Fruit fly (Drosophila melanogaster) whole organism, embryonic: ENCODE data around the gene CG3347.
A peak's percentile ranks its signal among the peaks of the same experiment; 100 is the strongest.

Source experiments
- Atf6 ChIP-seq: fragments of 200-800 bp; sonication (Bioruptor generic); IDR thresholded peaks from 2 replicates; pipeline ENCODE4 v1.3.6; 2022; ENCODE audit warnings: missing biosample characterization, missing genetic modification characterization
- B-H1 ChIP-seq: fragments of 200-800 bp; sonication (Bioruptor generic); IDR thresholded peaks from 3 replicates; pipeline ENCODE4 v1.3.6; 2022; ENCODE audit warnings: missing biosample characterization, missing genetic modification characterization
- Bgb ChIP-seq: fragments of 200-800 bp; sonication (Bioruptor generic); IDR thresholded peaks from 2 replicates; pipeline ENCODE4 v1.3.6; 2022; ENCODE audit warnings: missing biosample characterization, missing genetic modification characterization; ENCODE audit not compliant: partially characterized antibody
- CG11696 ChIP-seq: fragments of 200-800 bp; sonication (Bioruptor generic); IDR thresholded peaks from 2 replicates; pipeline ENCODE4 v1.3.6; 2022; ENCODE audit warnings: missing biosample characterization, missing genetic modification characterization
- CG13296 ChIP-seq: fragments of 200-800 bp; sonication (Bioruptor generic); optimal IDR thresholded peaks from 3 replicates; lab custom pipeline; 2018; ENCODE audit warnings: missing biosample characterization, mild to moderate bottlenecking, missing genetic modification characterization
- CG13894 ChIP-seq: fragments of 200-800 bp; sonication (Bioruptor generic); optimal IDR thresholded peaks from 3 replicates; lab custom pipeline; 2018; ENCODE audit warnings: missing biosample characterization, mild to moderate bottlenecking, missing genetic modification characterization, moderate library complexity
- CG14441 ChIP-seq: fragments of 200-800 bp; sonication (Bioruptor generic); IDR thresholded peaks from 2 replicates; pipeline ENCODE4 v1.3.6; 2022; ENCODE audit warnings: missing biosample characterization, missing genetic modification characterization
- CG15011 ChIP-seq: fragments of 200-800 bp; sonication (Bioruptor generic); optimal IDR thresholded peaks from 3 replicates; lab custom pipeline; 2018; ENCODE audit warnings: missing biosample characterization, mild to moderate bottlenecking, missing genetic modification characterization
- CG15601 ChIP-seq: fragments of 200-800 bp; sonication (Bioruptor generic); optimal IDR thresholded peaks from 3 replicates; lab custom pipeline; 2019; ENCODE audit warnings: missing biosample characterization, mild to moderate bottlenecking, missing genetic modification characterization, moderate library complexity
- CG16863 ChIP-seq: fragments of 200-800 bp; sonication (Bioruptor generic); optimal IDR thresholded peaks from 3 replicates; lab custom pipeline; 2016; ENCODE audit warnings: missing biosample characterization, missing genetic modification characterization
- CG17568 ChIP-seq: fragments of 200-800 bp; sonication (Bioruptor generic); optimal IDR thresholded peaks from 2 replicates; lab custom pipeline; 2018; ENCODE audit warnings: missing biosample characterization, mild to moderate bottlenecking, missing genetic modification characterization, moderate library complexity
- CG2116 ChIP-seq: fragments of 200-800 bp; sonication (Bioruptor generic); optimal IDR thresholded peaks from 3 replicates; lab custom pipeline; 2018; ENCODE audit warnings: missing biosample characterization, mild to moderate bottlenecking, missing genetic modification characterization
- CG2202 ChIP-seq: fragments of 200-800 bp; sonication (Bioruptor generic); optimal IDR thresholded peaks from 2 replicates; lab custom pipeline; 2018; ENCODE audit warnings: missing biosample characterization, mild to moderate bottlenecking, missing genetic modification characterization
- CG30020 ChIP-seq: fragments of 200-800 bp; optimal IDR thresholded peaks from 2 replicates; lab custom pipeline; 2019; ENCODE audit warnings: missing biosample characterization, mild to moderate bottlenecking, missing genetic modification characterization, moderate library complexity
- CG31365 ChIP-seq: fragments of 200-800 bp; sonication (Bioruptor generic); optimal IDR thresholded peaks from 2 replicates; lab custom pipeline; 2018; ENCODE audit warnings: missing biosample characterization, mild to moderate bottlenecking, missing genetic modification characterization
- CG4360 ChIP-seq: fragments of 200-800 bp; sonication (Bioruptor generic); IDR thresholded peaks from 2 replicates; pipeline ENCODE4 v1.3.6; 2022; ENCODE audit warnings: missing biosample characterization, missing genetic modification characterization
- CG4707 ChIP-seq: fragments of 200-800 bp; sonication (Bioruptor generic); optimal IDR thresholded peaks from 2 replicates; lab custom pipeline; 2018; ENCODE audit warnings: missing biosample characterization, mild to moderate bottlenecking, missing genetic modification characterization, moderate library complexity
- CG7372 ChIP-seq: fragments of 200-800 bp; sonication (Bioruptor generic); IDR thresholded peaks from 2 replicates; pipeline ENCODE4 v1.3.6; 2022; ENCODE audit warnings: missing biosample characterization, missing genetic modification characterization
- CG8290 ChIP-seq, 3 experiments: fragments of 200-800 bp; sonication (Bioruptor generic); optimal IDR thresholded peaks; 2 replicates each; lab custom pipeline; 2016 to 2019; ENCODE audit warnings: missing biosample characterization in 3 of 3, missing genetic modification characterization in 3 of 3, mild to moderate bottlenecking in 2 of 3, moderate library complexity in 1 of 3
- CG8359 ChIP-seq: fragments of 200-800 bp; sonication (Bioruptor generic); optimal IDR thresholded peaks from 2 replicates; lab custom pipeline; 2017; ENCODE audit warnings: missing biosample characterization, mild to moderate bottlenecking, missing genetic modification characterization, borderline replicate concordance
- Fer1 ChIP-seq: fragments of 200-800 bp; sonication (Bioruptor generic); optimal IDR thresholded peaks from 2 replicates; lab custom pipeline; 2017; ENCODE audit warnings: missing biosample characterization, mild to moderate bottlenecking, missing genetic modification characterization
- H15 ChIP-seq: fragments of 200-800 bp; sonication (Bioruptor generic); IDR thresholded peaks from 3 replicates; pipeline ENCODE4 v1.3.6; 2022; ENCODE audit warnings: missing biosample characterization, missing genetic modification characterization
- Kr ChIP-seq: fragments of 200-800 bp; sonication (Bioruptor generic); optimal IDR thresholded peaks from 2 replicates; lab custom pipeline; 2017; ENCODE audit warnings: missing biosample characterization, mild to moderate bottlenecking, missing genetic modification characterization
- MTF-1 ChIP-seq: fragments of 200-800 bp; sonication (Bioruptor generic); optimal IDR thresholded peaks from 2 replicates; lab custom pipeline; 2018; ENCODE audit warnings: missing biosample characterization, mild to moderate bottlenecking, missing genetic modification characterization, borderline replicate concordance
- Mes4 ChIP-seq: fragments of 200-800 bp; sonication (Bioruptor generic); optimal IDR thresholded peaks from 2 replicates; lab custom pipeline; 2016; ENCODE audit warnings: missing biosample characterization, missing genetic modification characterization
- NfI ChIP-seq: fragments of 200-800 bp; sonication (Bioruptor generic); optimal IDR thresholded peaks from 3 replicates; lab custom pipeline; 2018; ENCODE audit warnings: missing biosample characterization, mild to moderate bottlenecking, missing genetic modification characterization, moderate library complexity
- Oaz ChIP-seq: fragments of 200-800 bp; sonication (Bioruptor generic); IDR thresholded peaks from 2 replicates; pipeline ENCODE4 v1.3.6; 2022; ENCODE audit warnings: missing biosample characterization, missing genetic modification characterization
- Ravus ChIP-seq: fragments of 200-800 bp; sonication (Bioruptor generic); IDR thresholded peaks from 2 replicates; pipeline ENCODE4 v1.3.6; 2022; ENCODE audit warnings: missing biosample characterization, missing genetic modification characterization
- Sry-δ ChIP-seq: fragments of 200-800 bp; sonication (Bioruptor generic); optimal IDR thresholded peaks from 2 replicates; lab custom pipeline; 2016; ENCODE audit warnings: missing biosample characterization, missing genetic modification characterization
- Trl ChIP-seq, 3 experiments: fragments of >200 bp in 2 of 3; fragments of 200-800 bp in 1 of 3; sonication (Bioruptor generic) in 1 of 3; optimal IDR thresholded peaks; 2 replicates in 1 of 3; 3 replicates in 2 of 3; lab custom pipeline; 2016 to 2017; ENCODE audit warnings: missing biosample characterization in 1 of 3, missing genetic modification characterization in 1 of 3
- Xrp1 ChIP-seq: fragments of 200-800 bp; sonication (Bioruptor generic); IDR thresholded peaks from 2 replicates; pipeline ENCODE4 v1.3.6; 2022; ENCODE audit warnings: missing biosample characterization, missing genetic modification characterization
- ase ChIP-seq: fragments of 200-800 bp; sonication (Bioruptor generic); IDR thresholded peaks from 3 replicates; pipeline ENCODE4 v1.3.6; 2022; ENCODE audit warnings: missing biosample characterization, missing genetic modification characterization
- ash1 ChIP-seq: fragments of 200-800 bp; sonication (Bioruptor generic); optimal IDR thresholded peaks from 2 replicates; lab custom pipeline; 2018; ENCODE audit warnings: missing biosample characterization, mild to moderate bottlenecking, missing genetic modification characterization
- crp ChIP-seq, 2 experiments: fragments of 200-800 bp; sonication (Bioruptor generic); optimal IDR thresholded peaks; 2 replicates in 1 of 2; 3 replicates in 1 of 2; lab custom pipeline; 2017; ENCODE audit warnings: missing biosample characterization in 2 of 2, missing genetic modification characterization in 2 of 2, mild to moderate bottlenecking in 1 of 2, moderate library complexity in 1 of 2
- dimm ChIP-seq: fragments of 200-800 bp; sonication (Bioruptor generic); IDR thresholded peaks from 2 replicates; pipeline ENCODE4 v1.3.6; 2022; ENCODE audit warnings: missing biosample characterization, missing genetic modification characterization
- dm ChIP-seq: fragments of 200-800 bp; sonication (Bioruptor generic); optimal IDR thresholded peaks from 3 replicates; lab custom pipeline; 2016; ENCODE audit warnings: missing biosample characterization, missing genetic modification characterization
- dysf ChIP-seq: fragments of 200-800 bp; sonication (Bioruptor generic); IDR thresholded peaks from 3 replicates; pipeline ENCODE4 v1.3.6; 2022; ENCODE audit warnings: missing biosample characterization, missing genetic modification characterization
- gcm ChIP-seq: fragments of 200-800 bp; sonication (Bioruptor generic); optimal IDR thresholded peaks from 2 replicates; lab custom pipeline; 2019; ENCODE audit warnings: missing biosample characterization, mild to moderate bottlenecking, missing genetic modification characterization, moderate library complexity
- gsb ChIP-seq: fragments of 200-800 bp; sonication (Bioruptor generic); IDR thresholded peaks from 2 replicates; pipeline ENCODE4 v1.3.6; 2022; ENCODE audit warnings: missing biosample characterization, missing genetic modification characterization
- jumu ChIP-seq: fragments of 200-800 bp; sonication (Bioruptor generic); optimal IDR thresholded peaks from 3 replicates; lab custom pipeline; 2016; ENCODE audit warnings: missing biosample characterization, missing genetic modification characterization
- kah ChIP-seq: fragments of 200-800 bp; sonication (Bioruptor generic); optimal IDR thresholded peaks from 2 replicates; lab custom pipeline; 2018; ENCODE audit warnings: missing biosample characterization, mild to moderate bottlenecking, missing genetic modification characterization
- lmd ChIP-seq: fragments of 200-800 bp; sonication (Bioruptor generic); IDR thresholded peaks from 2 replicates; pipeline ENCODE4 v1.3.6; 2022; ENCODE audit warnings: missing biosample characterization, missing genetic modification characterization
- maf-S ChIP-seq: fragments of 200-800 bp; sonication (Bioruptor generic); optimal IDR thresholded peaks from 2 replicates; lab custom pipeline; 2016; ENCODE audit warnings: missing biosample characterization, missing genetic modification characterization
- nau ChIP-seq: fragments of 200-800 bp; sonication (Bioruptor generic); optimal IDR thresholded peaks from 3 replicates; lab custom pipeline; 2017; ENCODE audit warnings: missing biosample characterization, mild to moderate bottlenecking, missing genetic modification characterization, missing genetic modification reagents
- run ChIP-seq: fragments of 200-800 bp; sonication (Bioruptor generic); optimal IDR thresholded peaks from 3 replicates; lab custom pipeline; 2018; ENCODE audit warnings: missing biosample characterization, mild to moderate bottlenecking, missing genetic modification characterization
- trh ChIP-seq: fragments of 200-800 bp; sonication (Bioruptor generic); optimal IDR thresholded peaks from 2 replicates; lab custom pipeline; 2016; ENCODE audit warnings: missing biosample characterization, missing genetic modification characterization
- tx ChIP-seq: fragments of 200-800 bp; sonication (Bioruptor generic); optimal IDR thresholded peaks from 2 replicates; lab custom pipeline; 2016; ENCODE audit warnings: missing biosample characterization, missing genetic modification characterization
- z ChIP-seq: fragments of 200-800 bp; sonication (Bioruptor generic); IDR thresholded peaks from 3 replicates; pipeline ENCODE4 v1.3.6; 2022; ENCODE audit warnings: missing biosample characterization, missing genetic modification characterization

The CG3347 gene

DNA sequence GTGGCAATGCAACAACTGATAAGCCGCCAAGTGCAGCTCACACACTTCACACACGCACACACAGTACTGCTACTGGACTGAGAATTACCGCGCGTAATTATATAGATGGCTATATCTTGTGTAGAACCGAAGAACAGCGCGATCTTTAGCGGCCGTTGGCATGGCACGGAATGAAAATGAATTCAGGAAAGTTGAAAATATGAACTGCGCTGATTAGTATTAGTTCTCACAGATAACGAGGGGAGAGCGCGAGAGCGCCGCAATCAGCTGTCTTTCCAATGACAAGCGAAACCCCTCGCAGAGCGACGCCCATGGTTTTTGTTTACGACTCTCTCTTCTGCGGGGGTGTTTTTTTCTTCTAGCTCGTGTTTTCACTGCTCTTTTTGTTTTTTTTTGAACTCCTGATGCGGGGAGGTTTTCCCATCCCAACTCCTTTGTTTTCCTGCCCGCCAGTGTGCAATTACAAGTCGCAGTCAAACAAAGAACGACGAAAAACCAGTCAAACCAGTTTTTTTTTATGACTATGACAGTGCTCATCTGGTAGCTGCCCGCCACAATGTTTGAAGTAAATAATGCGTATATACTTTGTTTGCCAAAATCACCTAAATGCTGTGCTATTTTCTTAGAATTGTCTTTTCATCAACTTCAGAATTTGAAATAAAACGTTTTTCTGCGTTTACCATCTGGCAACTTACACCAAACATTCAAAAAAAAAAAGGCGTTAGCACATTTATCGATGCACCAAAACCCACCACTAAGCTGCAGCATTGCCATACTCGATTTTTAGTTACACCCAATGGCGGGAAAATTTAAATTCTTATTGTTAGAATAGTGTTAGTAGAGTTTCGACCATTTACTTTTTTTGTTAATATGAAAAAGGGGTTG, 34.0 kb downstream of the CG3347 start, which contains the start of gene CG9663 (continued):
- TF ChIP-seq CG2116 (peak; percentile 73), Xrp1 (GFP tag; lab: Robert Waterston, UW) (no peak), MTF-1 (no peak), H15 (no peak), maf-S (GFP tag; lab: Kevin White, UChicago) (no peak), Mes4 (GFP tag; lab: Kevin White, UChicago) (peak; percentile 3), B-H1 (peak; percentile 28; the same call in 1 of the 3 replicates), Kr (GFP tag; lab: Kevin White, UChicago) (peak; percentile 8), trh (GFP tag; lab: Kevin White, UChicago) (no peak), CG30020 (tag; lab: Kevin White, UChicago) (no peak), CG31365 (tag; lab: Kevin White, UChicago) (no peak), run (peak; percentile 24), CG15601 (tag; lab: Kevin White, UChicago) (peak; percentile 9), NfI (no peak), lmd (GFP tag; lab: Robert Waterston, UW) (peak; percentile 31; the same call in 1 of the 2 replicates), Trl (optimal IDR thresholded peaks at IDR 0.05; lab: Kevin White, UChicago) (peak; percentile 88 to 89), Trl (GFP tag; optimal IDR thresholded peaks at IDR 0.05; lab: Kevin White, UChicago) (peak; percentile 71), crp (GFP tag; optimal IDR thresholded peaks at IDR 0.05; lab: Kevin White, UChicago) (peak; percentile 14 to 82), CG8290 (GFP tag; optimal IDR thresholded peaks at IDR 0.05; lab: Kevin White, UChicago) (no peak), CG8290 (tag; optimal IDR thresholded peaks at IDR 0.05; lab: Kevin White, UChicago) (peak in 1 of 2 experiments; percentile 61), nau (GFP tag; lab: Kevin White, UChicago) (peak; percentile 38), CG15011 (GFP tag; lab: Kevin White, UChicago) (no peak), CG13296 (GFP tag; lab: Kevin White, UChicago) (peak; percentile 43), Atf6 (GFP tag; lab: Robert Waterston, UW) (peak; percentile 14; the same call in 1 of the 2 replicates), CG14441 (GFP tag; lab: Robert Waterston, UW) (no peak; the same call in 1 of the 2 replicates), CG11696 (GFP tag; lab: Robert Waterston, UW) (0 out of 2 replicates have a peak, but pooled peaks have one; percentile 12), dm (GFP tag; lab: Kevin White, UChicago) (no peak), kah (GFP tag; lab: Kevin White, UChicago) (no peak), CG8359 (no peak), CG4360 (GFP tag; lab: Robert Waterston, UW) (peak; percentile 13; the same call in 1 of the 2 replicates), gcm (GFP tag; lab: Kevin White, UChicago) (peak; percentile 53), Sry-δ (GFP tag; lab: Kevin White, UChicago) (peak; percentile 91), dimm (GFP tag; lab: Robert Waterston, UW) (no peak), dysf (GFP tag; lab: Robert Waterston, UW) (no peak), ase (no peak), Oaz (GFP tag; lab: Robert Waterston, UW) (no peak), CG13894 (tag; lab: Kevin White, UChicago) (peak; percentile 48), jumu (GFP tag; lab: Kevin White, UChicago) (no peak), Fer1 (GFP tag; lab: Kevin White, UChicago) (peak; percentile 60), ash1 (GFP tag; lab: Kevin White, UChicago) (peak; percentile 13), gsb (GFP tag; lab: Robert Waterston, UW) (no peak), Bgb (GFP tag; lab: Robert Waterston, UW) (no peak), CG16863 (GFP tag; lab: Kevin White, UChicago) (no peak), tx (GFP tag; lab: Kevin White, UChicago) (peak; percentile 9), CG2202 (tag; lab: Kevin White, UChicago) (no peak), z (GFP tag; lab: Robert Waterston, UW) (no peak), Ravus (GFP tag; lab: Robert Waterston, UW) (no peak), CG17568 (GFP tag; lab: Kevin White, UChicago) (no peak), CG4707 (GFP tag; lab: Kevin White, UChicago) (no peak), CG7372 (no peak)
